Worm (Caenorhabditis elegans) whole organism, L4 larva: ENCODE measurements around the gene cgt-3.

Experiments used
- F37D6.2 ChIP-seq: sonication (generic microtip); optimal IDR thresholded peaks from 2 replicates; lab custom pipeline; 2016; ENCODE audit warnings: mild to moderate bottlenecking, missing genetic modification characterization, missing compliant biosample characterization
- F44E2.7 ChIP-seq: fragments of 200-800 bp; sonication (Bioruptor generic); IDR thresholded peaks from 2 replicates; pipeline ENCODE4 v2.1.2; 2022; ENCODE audit warnings: missing genetic modification characterization, missing compliant biosample characterization
- T20F7.1 ChIP-seq: fragments of 200-800 bp; sonication (Bioruptor generic); optimal IDR thresholded peaks from 2 replicates; lab custom pipeline; 2018; ENCODE audit warnings: mild to moderate bottlenecking, missing genetic modification characterization, missing compliant biosample characterization
- aha-1 ChIP-seq: fragments of 150-350 bp; peaks from one replicate; lab custom pipeline; 2014; ENCODE audit warnings: missing biosample characterization, missing genetic modification characterization
- ceh-44 ChIP-seq: fragments of 200-800 bp; sonication (Bioruptor generic); IDR thresholded peaks from 2 replicates; pipeline ENCODE4 v1.3.6; 2022; ENCODE audit warnings: missing genetic modification reagents, missing genetic modification characterization, missing compliant biosample characterization
- ceh-62 ChIP-seq: sonication (generic microtip); optimal IDR thresholded peaks from 2 replicates; lab custom pipeline; 2017; ENCODE audit warnings: missing biosample characterization, missing genetic modification characterization
- ceh-82 ChIP-seq: sonication (generic microtip); optimal IDR thresholded peaks from 2 replicates; lab custom pipeline; 2017; ENCODE audit warnings: missing biosample characterization, missing genetic modification characterization
- daf-12 ChIP-seq: fragments of 150-350 bp; optimal IDR thresholded peaks from 2 replicates; lab custom pipeline; 2014; ENCODE audit warnings: missing biosample characterization, missing genetic modification reagents, missing genetic modification characterization
- daf-16 ChIP-seq, 3 experiments: sonication (generic microtip); optimal IDR thresholded peaks; 2 replicates each; lab custom pipeline; 2016 to 2017; ENCODE audit warnings: missing genetic modification characterization in 3 of 3, missing genetic modification reagents in 3 of 3, mild to moderate bottlenecking in 2 of 3, missing compliant biosample characterization in 2 of 3, missing biosample characterization in 1 of 3, moderate library complexity in 1 of 3
- dmd-6 ChIP-seq: fragments of 200-800 bp; sonication (Bioruptor generic); IDR thresholded peaks from 2 replicates; pipeline ENCODE4 v1.3.6; 2022; ENCODE audit warnings: missing genetic modification reagents, missing genetic modification characterization, missing compliant biosample characterization
- dmd-8 ChIP-seq: fragments of 200-800 bp; sonication (Bioruptor generic); IDR thresholded peaks from 2 replicates; pipeline ENCODE4 v1.3.6; 2022; ENCODE audit warnings: missing genetic modification characterization, missing compliant biosample characterization
- dve-1 ChIP-seq: sonication (generic microtip); optimal IDR thresholded peaks from 2 replicates; lab custom pipeline; 2017; ENCODE audit warnings: antibody characterized with exemption, mild to moderate bottlenecking, missing genetic modification characterization, missing compliant biosample characterization; ENCODE audit not compliant: insufficient read depth
- fos-1 ChIP-seq: fragments of 150-350 bp; optimal IDR thresholded peaks from 2 replicates; lab custom pipeline; 2014; ENCODE audit warnings: missing biosample characterization, missing genetic modification characterization
- hif-1 ChIP-seq, 2 experiments: sonication (generic microtip); optimal IDR thresholded peaks; 2 replicates each; lab custom pipeline; 2016 to 2017; ENCODE audit warnings: missing compliant biosample characterization in 2 of 2, missing genetic modification characterization in 2 of 2, missing genetic modification reagents in 2 of 2, missing genotype in 2 of 2, mild to moderate bottlenecking in 1 of 2
- hlh-11 ChIP-seq: fragments of 200-800 bp; sonication (Bioruptor generic); optimal IDR thresholded peaks from 2 replicates; lab custom pipeline; 2018; ENCODE audit warnings: mild to moderate bottlenecking, missing genetic modification characterization, missing compliant biosample characterization
- hlh-30 ChIP-seq: sonication (generic microtip); optimal IDR thresholded peaks from 2 replicates; lab custom pipeline; 2017; ENCODE audit warnings: antibody characterized with exemption, mild to moderate bottlenecking, missing genetic modification characterization, missing compliant biosample characterization; ENCODE audit not compliant: insufficient read depth
- hmg-1.1 ChIP-seq: fragments of 200-800 bp; sonication (Bioruptor generic); IDR thresholded peaks from 2 replicates; pipeline ENCODE4 v1.3.6; 2022; ENCODE audit warnings: missing genetic modification reagents, missing genetic modification characterization, missing compliant biosample characterization
- lin-13 ChIP-seq: fragments of 150-350 bp; optimal IDR thresholded peaks from 2 replicates; lab custom pipeline; 2014; ENCODE audit warnings: missing biosample characterization, missing genetic modification reagents, missing genetic modification characterization
- lin-38 ChIP-seq: fragments of 200-800 bp; sonication (Bioruptor generic); IDR thresholded peaks from 2 replicates; pipeline ENCODE4 v1.3.6; 2022; ENCODE audit warnings: missing genetic modification reagents, missing genetic modification characterization, missing compliant biosample characterization
- lsy-2 ChIP-seq, 2 experiments: fragments of 150-350 bp in 1 of 2; sonication (generic microtip) in 1 of 2; optimal IDR thresholded peaks; 2 replicates each; lab custom pipeline; 2014 to 2017; ENCODE audit warnings: missing biosample characterization in 2 of 2, missing genetic modification characterization in 2 of 2
- mdl-1 ChIP-seq, 2 experiments: fragments of 150-350 bp in 1 of 2; sonication (generic microtip) in 1 of 2; optimal IDR thresholded peaks; 2 replicates each; lab custom pipeline; 2014 to 2017; ENCODE audit warnings: missing biosample characterization in 2 of 2, missing genetic modification characterization in 2 of 2
- mep-1 ChIP-seq: fragments of 150-350 bp; sonication (generic microtip); optimal IDR thresholded peaks from 3 replicates; lab custom pipeline; 2014; ENCODE audit warnings: missing biosample characterization, missing genetic modification characterization
- mes-2 ChIP-seq: sonication (generic microtip); optimal IDR thresholded peaks from 2 replicates; lab custom pipeline; 2016; ENCODE audit warnings: missing genotype, mild to moderate bottlenecking, missing genetic modification characterization, missing compliant biosample characterization; ENCODE audit not compliant: poor library complexity, severe bottlenecking
- mxl-3 ChIP-seq: fragments of 200-800 bp; sonication (Bioruptor generic); optimal IDR thresholded peaks from 2 replicates; lab custom pipeline; 2018; ENCODE audit warnings: mild to moderate bottlenecking, missing genetic modification characterization, missing compliant biosample characterization
- nhr-111 ChIP-seq: fragments of 200-800 bp; sonication (Bioruptor generic); optimal IDR thresholded peaks from 2 replicates; lab custom pipeline; 2018; ENCODE audit warnings: mild to moderate bottlenecking, missing genetic modification characterization, missing compliant biosample characterization
- nhr-25 ChIP-seq: sonication (generic microtip); optimal IDR thresholded peaks from 2 replicates; lab custom pipeline; 2017; ENCODE audit warnings: missing genetic modification characterization, mild to moderate bottlenecking, missing compliant biosample characterization, antibody characterized with exemption, moderate library complexity, borderline replicate concordance; ENCODE audit not compliant: insufficient read depth
- nhr-28 ChIP-seq: fragments of 150-350 bp; optimal IDR thresholded peaks from 2 replicates; lab custom pipeline; 2014; ENCODE audit warnings: missing biosample characterization, missing genetic modification characterization
- nhr-41 ChIP-seq: fragments of 200-800 bp; sonication (Bioruptor generic); IDR thresholded peaks from 2 replicates; pipeline ENCODE4 v1.3.6; 2022; ENCODE audit warnings: missing genetic modification reagents, missing genetic modification characterization, missing compliant biosample characterization
- nhr-48 ChIP-seq: sonication (generic microtip); optimal IDR thresholded peaks from 2 replicates; lab custom pipeline; 2016; ENCODE audit warnings: mild to moderate bottlenecking, missing genetic modification characterization, missing compliant biosample characterization
- nhr-6 ChIP-seq: fragments of 150-350 bp; optimal IDR thresholded peaks from 2 replicates; lab custom pipeline; 2014; ENCODE audit warnings: missing biosample characterization, missing genetic modification characterization
- nhr-77 ChIP-seq: fragments of 150-350 bp; optimal IDR thresholded peaks from 2 replicates; lab custom pipeline; 2014; ENCODE audit warnings: missing biosample characterization, missing genetic modification characterization
- pha-4 ChIP-seq, 2 experiments: fragments of 150-350 bp in 1 of 2; fragments of 200-800 bp in 1 of 2; sonication (Bioruptor generic) in 1 of 2; IDR thresholded peaks in 1 of 2; optimal IDR thresholded peaks in 1 of 2; 2 replicates each; pipeline versions ENCODE4 v1.3.6 to Lab custom; 2014 to 2022; ENCODE audit warnings: missing genetic modification characterization in 2 of 2, missing genetic modification reagents in 2 of 2, missing biosample characterization in 1 of 2, missing compliant biosample characterization in 1 of 2
- pqm-1 ChIP-seq: sonication (generic microtip); optimal IDR thresholded peaks from 2 replicates; lab custom pipeline; 2017; ENCODE audit warnings: missing biosample characterization, missing genetic modification characterization
- saeg-2 ChIP-seq: fragments of 200-800 bp; sonication (Bioruptor generic); IDR thresholded peaks from 2 replicates; pipeline ENCODE4 v1.3.6; 2022; ENCODE audit warnings: missing genetic modification reagents, missing genetic modification characterization, missing compliant biosample characterization
- tra-1 ChIP-seq: fragments of 200-800 bp; sonication (Bioruptor generic); IDR thresholded peaks from 2 replicates; pipeline ENCODE4 v1.3.6; 2022; ENCODE audit warnings: missing genetic modification reagents, missing genetic modification characterization, missing compliant biosample characterization
- unc-62 ChIP-seq, 3 experiments: fragments of 150-350 bp in 1 of 3; sonication (generic microtip); optimal IDR thresholded peaks in 2 of 3; peaks in 1 of 3; 1 replicate in 1 of 3; 2 replicates in 2 of 3; lab custom pipeline; 2014 to 2017; ENCODE audit warnings: missing biosample characterization in 3 of 3, missing genetic modification characterization in 3 of 3, missing genetic modification reagents in 3 of 3, missing genotype in 1 of 3
- zip-2 ChIP-seq: fragments of 150-350 bp; optimal IDR thresholded peaks from 2 replicates; lab custom pipeline; 2014; ENCODE audit warnings: missing biosample characterization, missing genetic modification characterization

cgt-3 gene

ce11 chrII:5930095-5930653 is 19.1 kb downstream of the cgt-3 start (continued):
- peak in 1 of 2 experiments; percentile 54 for TF ChIP-seq mdl-1 (tag; optimal IDR thresholded peaks at IDR 0.05; lab: Kevin White, UChicago)
- 0 out of 2 replicates have a peak, but pooled peaks have one; percentile 39 for TF ChIP-seq nhr-41
- TF ChIP-seq ceh-62, result no peak
- no peak for TF ChIP-seq daf-12 (tag; lab: Kevin White, UChicago)
- peak; percentile 32 for TF ChIP-seq mxl-3 (GFP tag; lab: Kevin White, UChicago)
- TF ChIP-seq lin-38, result no peak
- no peak for TF ChIP-seq unc-62 (GFP tag; optimal IDR thresholded peaks at IDR 0.05 in 1 of 2; lab: Kevin White, UChicago)
- TF ChIP-seq unc-62 (tag; optimal IDR thresholded peaks at IDR 0.05; lab: Kevin White, UChicago), result no peak
- no peak for TF ChIP-seq F37D6.2
- peak; percentile 61 for TF ChIP-seq nhr-48 (tag; lab: Kevin White, UChicago)
- TF ChIP-seq ceh-82 (tag; lab: Kevin White, UChicago), result no peak
- TF ChIP-seq T20F7.1 (GFP tag; lab: Kevin White, UChicago), result peak; percentile 37
- TF ChIP-seq dmd-6, result peak; percentile 71
- no peak for TF ChIP-seq zip-2 (tag; lab: Kevin White, UChicago)
- TF ChIP-seq fos-1 (tag; lab: Kevin White, UChicago), result no peak
- no peak for TF ChIP-seq lin-13

DNA sequence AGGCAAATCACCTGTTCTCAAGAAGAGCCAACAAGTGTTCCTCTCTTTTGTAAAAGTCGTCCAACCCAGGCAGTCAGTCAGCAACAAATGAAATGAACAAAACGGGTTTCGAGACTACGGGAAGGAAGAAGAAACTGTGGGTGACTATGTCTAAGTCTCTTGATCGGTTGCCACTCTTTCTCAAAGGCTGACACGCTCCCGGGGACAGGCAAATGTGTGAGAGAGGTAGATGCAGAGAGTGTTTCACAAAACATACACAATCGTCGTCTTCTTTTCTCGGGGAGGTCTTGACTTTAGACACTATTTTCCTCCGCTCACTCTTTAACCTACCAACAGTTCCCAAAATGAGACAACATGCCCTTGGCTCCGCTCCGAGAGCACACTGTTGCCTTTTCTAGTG is 20.0 kb downstream of the cgt-3 start:
- TF ChIP-seq mdl-1 (tag; optimal IDR thresholded peaks at IDR 0.05; lab: Kevin White, UChicago) (peak in 1 of 2 experiments; percentile 65), zip-2 (tag; lab: Kevin White, UChicago) (no peak), dve-1 (tag; lab: Kevin White, UChicago) (peak; percentile 26), mes-2 (tag; lab: Kevin White, UChicago) (peak; percentile 62), pha-4 (GFP tag; IDR thresholded peaks at IDR 0.05; lab: Robert Waterston, UW) (no peak), pha-4 (tag; optimal IDR thresholded peaks at IDR 0.05; lab: Kevin White, UChicago) (peak; percentile 40), mxl-3 (GFP tag; lab: Kevin White, UChicago) (peak; percentile 66), dmd-8 (GFP tag; lab: Robert Waterston, UW) (peak; percentile 53; the same call in 1 of the 2 replicates), nhr-6 (tag; lab: Kevin White, UChicago) (no peak), nhr-28 (tag; lab: Kevin White, UChicago) (peak; percentile 84), hlh-11 (tag; lab: Kevin White, UChicago) (peak; percentile 72), mep-1 (peak; percentile 42), pqm-1 (tag; lab: Kevin White, UChicago) (no peak), F44E2.7 (no peak), saeg-2 (GFP tag; lab: Robert Waterston, UW) (no peak), hif-1 (tag; optimal IDR thresholded peaks at IDR 0.05; lab: Kevin White, UChicago) (peak in 1 of 2 experiments; percentile 7), dmd-6 (peak; percentile 43; the same call in 1 of the 2 replicates), unc-62 (GFP tag; optimal IDR thresholded peaks at IDR 0.05 in 1 of 2; lab: Kevin White, UChicago) (peak in 1 of 2 experiments; percentile 51), unc-62 (tag; optimal IDR thresholded peaks at IDR 0.05; lab: Kevin White, UChicago) (no peak), tra-1 (GFP tag; lab: Robert Waterston, UW) (0 out of 2 replicates have a peak, but pooled peaks have one; percentile 21), daf-16 (GFP tag; optimal IDR thresholded peaks at IDR 0.05; lab: Kevin White, UChicago) (no peak), daf-16 (tag; optimal IDR thresholded peaks at IDR 0.05; lab: Kevin White, UChicago) (peak; percentile 37), lsy-2 (tag; optimal IDR thresholded peaks at IDR 0.05; lab: Kevin White, UChicago) (peak in 1 of 2 experiments; percentile 21), hmg-1.1 (GFP tag; lab: Robert Waterston, UW) (peak; percentile 39; the same call in 1 of the 2 replicates), nhr-77 (tag; lab: Kevin White, UChicago) (peak; percentile 27), aha-1 (tag; lab: Kevin White, UChicago) (peak; percentile 77), ceh-44 (GFP tag; lab: Robert Waterston, UW) (no peak), nhr-111 (GFP tag; lab: Kevin White, UChicago) (no peak), hlh-30 (peak; percentile 51), nhr-25 (tag; lab: Kevin White, UChicago) (peak; percentile 41)
